Fruit fly (Drosophila melanogaster): Measurements from ENCODE around the gene Srg3.

dm6 chr3L:9462794-9463193 is 19.8 kb downstream of the Srg3 start:
- TF ChIP-seq usp (GFP tag; optimal IDR thresholded peaks at IDR 0.05) (no peak), HLH106 (tag; optimal IDR thresholded peaks at IDR 0.05) (no peak), Myc (optimal IDR thresholded peaks at IDR 0.05) (no peak), brk (GFP tag; optimal IDR thresholded peaks at IDR 0.05) (no peak), lola (GFP tag; optimal IDR thresholded peaks at IDR 0.05) (no peak), fru (GFP tag; optimal IDR thresholded peaks at IDR 0.05) (no peak), Jra (GFP tag; optimal IDR thresholded peaks at IDR 0.05) (no peak), Dif (GFP tag; optimal IDR thresholded peaks at IDR 0.05; ENCODE audit: partially characterized antibody) (no peak), dmrt93B (GFP tag; optimal IDR thresholded peaks at IDR 0.05) (no peak)

Data from whole organism, wandering third instar larva.